Worm (Caenorhabditis elegans) whole organism, young adult: Measurements from ENCODE around the gene F49C5.3.

Source experiments
- B0336.3 ChIP-seq: fragments of 200-800 bp; sonication (Bioruptor generic); IDR thresholded peaks from 2 replicates; pipeline ENCODE4 v1.3.6; 2022; ENCODE audit warnings: missing genetic modification characterization, missing compliant biosample characterization
- ceh-40 ChIP-seq: fragments of 200-800 bp; sonication (Bioruptor generic); IDR thresholded peaks from 2 replicates; pipeline ENCODE4 v1.3.6; 2022; ENCODE audit warnings: missing genetic modification characterization, missing compliant biosample characterization
- ekl-4 ChIP-seq: fragments of 200-800 bp; sonication (Bioruptor generic); IDR thresholded peaks from 2 replicates; pipeline ENCODE4 v1.3.6; 2022; ENCODE audit warnings: missing genetic modification reagents, missing genetic modification characterization, missing compliant biosample characterization
- lsl-1 ChIP-seq: fragments of 200-800 bp; sonication (Bioruptor generic); optimal IDR thresholded peaks from 2 replicates; lab custom pipeline; 2018; ENCODE audit warnings: mild to moderate bottlenecking, missing genetic modification characterization, moderate library complexity, missing compliant biosample characterization
- pha-4 ChIP-seq: fragments of 150-350 bp; sonication (generic microtip); optimal IDR thresholded peaks from 2 replicates; lab custom pipeline; 2014; ENCODE audit warnings: missing biosample characterization, missing genetic modification reagents, missing genetic modification characterization
- snpc-1.3 ChIP-seq: sonication (generic microtip); optimal IDR thresholded peaks from 2 replicates; lab custom pipeline; 2017; ENCODE audit warnings: missing genetic modification characterization, mild to moderate bottlenecking, missing compliant biosample characterization, antibody characterized with exemption, moderate library complexity, missing genotype, missing genetic modification reagents; ENCODE audit not compliant: insufficient read depth
- snpc-4 ChIP-seq, 5 experiments: fragments of 150-350 bp in 1 of 5; sonication (generic microtip) in 4 of 5; optimal IDR thresholded peaks; 2 replicates each; lab custom pipeline; 2014 to 2018; ENCODE audit warnings: missing genetic modification characterization in 5 of 5, missing biosample characterization in 3 of 5, antibody characterized with exemption in 2 of 5, mild to moderate bottlenecking in 2 of 5, missing compliant biosample characterization in 2 of 5, missing genotype in 2 of 5, moderate library complexity in 2 of 5, missing genetic modification reagents in 1 of 5
- unc-130 ChIP-seq: sonication (generic microtip); optimal IDR thresholded peaks from 2 replicates; lab custom pipeline; 2016; ENCODE audit warnings: missing genetic modification reagents, missing genetic modification characterization, missing compliant biosample characterization
- zfh-2 ChIP-seq: fragments of 200-800 bp; sonication (Bioruptor generic); conservative IDR thresholded peaks from 2 replicates; pipeline ENCODE4 v1.3.6; 2022; ENCODE audit warnings: missing genetic modification reagents, missing genetic modification characterization, missing compliant biosample characterization
- ztf-22 ChIP-seq: fragments of 200-800 bp; sonication (Bioruptor generic); optimal IDR thresholded peaks from 2 replicates; lab custom pipeline; 2018; ENCODE audit warnings: mild to moderate bottlenecking, missing genetic modification characterization, moderate library complexity, missing compliant biosample characterization

DNA sequence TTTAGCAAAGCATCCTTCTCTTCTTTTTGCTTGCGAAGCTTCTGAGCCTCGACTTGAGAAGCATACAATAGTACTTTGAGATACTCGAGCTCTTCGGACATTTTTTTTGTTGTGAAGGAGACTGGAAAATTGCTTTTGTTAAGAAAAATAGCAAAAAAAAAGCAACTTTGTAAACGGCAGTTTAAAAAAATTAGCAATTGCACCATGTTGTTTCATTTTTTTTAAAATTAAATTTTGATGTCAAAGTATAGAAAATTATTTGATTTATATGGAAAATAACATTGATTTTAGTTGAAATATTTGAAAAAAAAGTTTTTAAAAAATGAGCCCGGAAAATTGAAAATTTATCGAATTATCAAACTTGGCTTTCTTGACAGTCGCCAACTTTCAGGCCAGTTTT, 38.4 kb downstream of the F49C5.3 start, which contains the start of gene Y38E10A.3:
- TF ChIP-seq pha-4 (tag; lab: Kevin White, UChicago) (no peak), lsl-1 (no peak), ekl-4 (GFP tag; lab: Robert Waterston, UW) (no peak), snpc-4 (GFP tag; optimal IDR thresholded peaks at IDR 0.05; lab: Kevin White, UChicago) (no peak), snpc-4 (tag; optimal IDR thresholded peaks at IDR 0.05; lab: Kevin White, UChicago) (no peak), ztf-22 (GFP tag; lab: Kevin White, UChicago) (no peak), unc-130 (GFP tag; lab: Kevin White, UChicago) (no peak), snpc-1.3 (tag; lab: Kevin White, UChicago) (no peak), zfh-2 (GFP tag; lab: Robert Waterston, UW) (no peak), ceh-40 (GFP tag; lab: Robert Waterston, UW) (no peak), B0336.3 (GFP tag; lab: Robert Waterston, UW) (no peak)
